Worm (Caenorhabditis elegans) whole organism, L1 larva: ENCODE results near the gene rgs-5.

ENCODE experiments used
- ceh-82 ChIP-seq, 3 experiments: fragments of 150-350 bp in 1 of 3; sonication (generic microtip) in 2 of 3; optimal IDR thresholded peaks; 2 replicates each; lab custom pipeline; 2014 to 2017; ENCODE audit warnings: missing biosample characterization in 3 of 3, missing genetic modification characterization in 3 of 3
- ceh-90 ChIP-seq: sonication (generic microtip); optimal IDR thresholded peaks from 2 replicates; lab custom pipeline; 2016; ENCODE audit warnings: missing genetic modification characterization, missing compliant biosample characterization
- fos-1 ChIP-seq: fragments of 150-350 bp; optimal IDR thresholded peaks from 2 replicates; lab custom pipeline; 2014; ENCODE audit warnings: missing biosample characterization, missing genetic modification characterization
- mep-1 ChIP-seq: fragments of 150-350 bp; optimal IDR thresholded peaks from 2 replicates; lab custom pipeline; 2014; ENCODE audit warnings: missing biosample characterization, missing genetic modification characterization
- nhr-11 ChIP-seq: fragments of 150-350 bp; optimal IDR thresholded peaks from 2 replicates; lab custom pipeline; 2014; ENCODE audit warnings: missing biosample characterization, missing genetic modification characterization
- snpc-4 ChIP-seq: fragments of 150-350 bp; optimal IDR thresholded peaks from 2 replicates; lab custom pipeline; 2014; ENCODE audit warnings: missing biosample characterization, missing genetic modification characterization
- sptf-1 ChIP-seq: fragments of 150-350 bp; optimal IDR thresholded peaks from 2 replicates; lab custom pipeline; 2014; ENCODE audit warnings: missing biosample characterization, missing genetic modification characterization
- unc-62 ChIP-seq: fragments of 150-350 bp; optimal IDR thresholded peaks from 2 replicates; lab custom pipeline; 2014; ENCODE audit warnings: missing biosample characterization, missing genetic modification reagents, missing genetic modification characterization
- zag-1 ChIP-seq: fragments of 150-350 bp; optimal IDR thresholded peaks from 2 replicates; lab custom pipeline; 2014; ENCODE audit warnings: missing biosample characterization, missing genetic modification characterization

ce11 chrIII:5732925-5733324 is 34.6 kb downstream of the rgs-5 start, which contains the start of gene B0244.17:
- TF ChIP-seq unc-62 (no peak), fos-1 (tag; lab: Kevin White, UChicago) (no peak), mep-1 (tag; lab: Kevin White, UChicago) (no peak), nhr-11 (tag; lab: Kevin White, UChicago) (no peak), zag-1 (tag; lab: Kevin White, UChicago) (no peak), ceh-90 (tag; lab: Kevin White, UChicago) (no peak), snpc-4 (tag; lab: Kevin White, UChicago) (no peak), sptf-1 (tag; lab: Kevin White, UChicago) (no peak), ceh-82 (tag; optimal IDR thresholded peaks at IDR 0.05; lab: Kevin White, UChicago) (no peak)
